Fruit fly (Drosophila melanogaster): Measurements from ENCODE around the gene Nop56.

DNA sequence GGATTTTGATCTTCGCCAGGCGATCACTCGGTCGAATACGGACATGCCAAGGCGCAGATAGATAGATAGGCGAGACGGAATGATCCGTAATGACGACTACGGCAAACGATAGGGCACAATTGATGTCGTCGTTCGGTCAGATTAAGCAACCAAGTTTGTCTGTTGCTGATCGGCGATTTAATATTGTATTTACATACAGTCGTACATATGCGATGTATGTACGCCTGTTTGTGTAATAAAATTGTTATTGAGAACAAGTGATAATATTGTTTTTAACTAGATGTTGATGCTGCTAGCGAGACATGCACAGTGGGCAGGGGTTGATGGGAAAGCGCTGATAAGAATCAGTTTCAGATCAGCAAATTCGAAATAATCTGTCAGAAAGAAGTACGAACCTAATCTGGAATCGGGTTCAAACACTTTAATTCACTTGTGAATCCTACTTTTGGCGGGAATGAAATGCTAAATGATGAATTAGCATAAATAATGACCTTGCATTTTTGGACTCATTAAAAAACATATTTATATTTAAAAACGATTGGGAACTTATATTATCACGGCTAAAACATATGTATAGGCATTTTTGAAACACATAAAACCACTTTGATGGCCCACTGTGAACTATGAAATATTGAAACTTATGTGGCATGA lies 34.6 kb upstream of the Nop56 start:
- TF ChIP-seq Atf-2 (GFP tag; optimal IDR thresholded peaks at IDR 0.05): no peak
- no peak for TF ChIP-seq Xrp1 (GFP tag; IDR thresholded peaks at IDR 0.05)
- no peak for TF ChIP-seq chm (GFP tag; IDR thresholded peaks at IDR 0.05)
- TF ChIP-seq CG4820 (GFP tag; optimal IDR thresholded peaks at IDR 0.05): no peak

All from whole organism, embryonic.